Worm (Caenorhabditis elegans): ENCODE results near the gene toc-1.

The toc-1 gene

ce11 chrIII:5287877-5288276, 12.8 kb downstream of the toc-1 start, which contains the start of gene T15B12.1:
T15B12.1 (plus strand) TSS chrIII:5288177.
- no peak for TF ChIP-seq him-1 (tag; optimal IDR thresholded peaks at IDR 0.05)
- no peak for TF ChIP-seq dao-5 (tag; optimal IDR thresholded peaks at IDR 0.05)
- no peak for TF ChIP-seq W03F9.2 (tag; optimal IDR thresholded peaks at IDR 0.05)

- no peak for TF ChIP-seq dao-5 (tag; optimal IDR thresholded peaks at IDR 0.05)
- no peak for TF ChIP-seq W03F9.2 (tag; optimal IDR thresholded peaks at IDR 0.05)
- no peak for TF ChIP-seq him-1 (tag; optimal IDR thresholded peaks at IDR 0.05)
These were observed 15.2 kb downstream of the toc-1 start for ce11 chrIII:5290230-5290629.

ce11 chrIII:5291281-5291680, 16.2 kb downstream of the toc-1 start:
- TF ChIP-seq dao-5 (tag; optimal IDR thresholded peaks at IDR 0.05) (no peak), him-1 (tag; optimal IDR thresholded peaks at IDR 0.05) (no peak), W03F9.2 (tag; optimal IDR thresholded peaks at IDR 0.05) (no peak)

- TF ChIP-seq dao-5 (tag; optimal IDR thresholded peaks at IDR 0.05) (no peak), W03F9.2 (tag; optimal IDR thresholded peaks at IDR 0.05) (no peak)
These were observed 19.2 kb downstream of the toc-1 start for ce11 chrIII:5294281-5294680.

- TF ChIP-seq W03F9.2 (tag; optimal IDR thresholded peaks at IDR 0.05), result no peak
- peak; percentile 73 for TF ChIP-seq dao-5 (tag; optimal IDR thresholded peaks at IDR 0.05)
- peak; percentile 67 for TF ChIP-seq him-1 (tag; optimal IDR thresholded peaks at IDR 0.05)
These were observed 19.8 kb downstream of the toc-1 start for ce11 chrIII:5294867-5295266.

- TF ChIP-seq him-1 (tag; optimal IDR thresholded peaks at IDR 0.05) (no peak), W03F9.2 (tag; optimal IDR thresholded peaks at IDR 0.05) (no peak), dao-5 (tag; optimal IDR thresholded peaks at IDR 0.05) (no peak)
These were observed 26.8 kb downstream of the toc-1 start, which contains the start of the genes T15B12.2 and F52C9.5 for ce11 chrIII:5301786-5302268. T15B12.2 (minus strand) TSS chrIII:5301886. F52C9.5 (plus strand) TSS chrIII:5302218.

ce11 chrIII:5304044-5304443, 29.0 kb downstream of the toc-1 start:
- TF ChIP-seq dao-5 (tag; optimal IDR thresholded peaks at IDR 0.05) (no peak), him-1 (tag; optimal IDR thresholded peaks at IDR 0.05) (no peak), W03F9.2 (tag; optimal IDR thresholded peaks at IDR 0.05) (no peak)

ce11 chrIII:5305725-5306124, 30.7 kb downstream of the toc-1 start:
- peak; percentile 66 for TF ChIP-seq dao-5 (tag; optimal IDR thresholded peaks at IDR 0.05)
- peak; percentile 53 for TF ChIP-seq him-1 (tag; optimal IDR thresholded peaks at IDR 0.05)
- TF ChIP-seq W03F9.2 (tag; optimal IDR thresholded peaks at IDR 0.05), result peak; percentile 23

- no peak for TF ChIP-seq W03F9.2 (tag; optimal IDR thresholded peaks at IDR 0.05)
- no peak for TF ChIP-seq dao-5 (tag; optimal IDR thresholded peaks at IDR 0.05)
- no peak for TF ChIP-seq him-1 (tag; optimal IDR thresholded peaks at IDR 0.05)
These were observed 33.2 kb downstream of the toc-1 start, which contains the start of gene mog-3 for ce11 chrIII:5308278-5308677. mog-3 (plus strand) TSS chrIII:5308596.

- TF ChIP-seq him-1 (tag; optimal IDR thresholded peaks at IDR 0.05) (no peak), W03F9.2 (tag; optimal IDR thresholded peaks at IDR 0.05) (no peak), dao-5 (tag; optimal IDR thresholded peaks at IDR 0.05) (no peak)
These were observed 35.4 kb downstream of the toc-1 start for ce11 chrIII:5310403-5310802.

- no peak for TF ChIP-seq him-1 (tag; optimal IDR thresholded peaks at IDR 0.05)
- TF ChIP-seq dao-5 (tag; optimal IDR thresholded peaks at IDR 0.05), result no peak
- TF ChIP-seq W03F9.2 (tag; optimal IDR thresholded peaks at IDR 0.05), result no peak
These were observed 35.9 kb downstream of the toc-1 start, which contains the start of gene pqe-1 for ce11 chrIII:5310940-5311339. pqe-1 (plus strand) TSS chrIII:5311240.

ce11 chrIII:5318610-5319009, 43.6 kb downstream of the toc-1 start:
- TF ChIP-seq dao-5 (tag; optimal IDR thresholded peaks at IDR 0.05) (no peak), W03F9.2 (tag; optimal IDR thresholded peaks at IDR 0.05) (no peak), him-1 (tag; optimal IDR thresholded peaks at IDR 0.05) (no peak)

ce11 chrIII:5321661-5322060, 46.6 kb downstream of the toc-1 start, which contains the start of gene F52C9.3:
F52C9.3 (plus strand) TSS chrIII:5321885.
- no peak for TF ChIP-seq him-1 (tag; optimal IDR thresholded peaks at IDR 0.05)
- TF ChIP-seq dao-5 (tag; optimal IDR thresholded peaks at IDR 0.05), result no peak
- TF ChIP-seq W03F9.2 (tag; optimal IDR thresholded peaks at IDR 0.05), result no peak

ce11 chrIII:5326323-5326722, 51.3 kb downstream of the toc-1 start, which contains the start of gene sorf-2:
sorf-2 (plus strand) TSS chrIII:5326623.
- no peak for TF ChIP-seq him-1 (tag; optimal IDR thresholded peaks at IDR 0.05)
- TF ChIP-seq dao-5 (tag; optimal IDR thresholded peaks at IDR 0.05), result no peak
- TF ChIP-seq W03F9.2 (tag; optimal IDR thresholded peaks at IDR 0.05), result no peak

Measured in whole organism, L4/young adult.